Worm (Caenorhabditis elegans): Measurements from ENCODE around the gene pcdr-1.

pcdr-1 gene

DNA sequence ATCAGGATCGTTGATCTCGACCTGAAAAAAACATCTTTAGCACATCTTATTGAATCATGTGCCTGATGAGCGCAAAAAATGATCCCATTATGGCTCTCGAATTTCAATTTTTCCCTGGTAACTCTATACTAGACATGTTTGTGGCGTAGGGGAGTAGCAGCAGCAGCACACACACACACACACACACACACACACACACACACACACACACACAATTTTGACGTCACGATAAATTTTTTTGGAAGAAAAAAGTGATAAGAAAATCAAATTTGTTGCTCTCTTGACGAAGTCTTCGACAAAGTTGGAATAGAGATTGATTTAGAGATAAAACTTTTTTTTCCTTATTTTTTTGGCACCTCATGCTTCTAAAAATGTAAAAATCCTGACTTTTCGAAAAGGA is 36.9 kb upstream of the pcdr-1 start:
- peak; percentile 42 for TF ChIP-seq lin-14 (GFP tag; optimal IDR thresholded peaks at IDR 0.05)
- no peak for TF ChIP-seq jun-1 (tag; optimal IDR thresholded peaks at IDR 0.05)
- 0 out of 2 replicates have a peak, but pooled peaks have one; percentile 4 for TF ChIP-seq nhr-19 (GFP tag; conservative IDR thresholded peaks at IDR 0.05)
- peak; percentile 62 for TF ChIP-seq elt-2 (tag; optimal IDR thresholded peaks at IDR 0.05)
- TF ChIP-seq fkh-8 (tag; optimal IDR thresholded peaks at IDR 0.05) = peak; percentile 6
- peak; percentile 40 for TF ChIP-seq nhr-71 (tag; optimal IDR thresholded peaks at IDR 0.05)
- TF ChIP-seq tbx-2 (tag; optimal IDR thresholded peaks at IDR 0.05) = no peak
- TF ChIP-seq mdl-1 (tag; optimal IDR thresholded peaks at IDR 0.05) = no peak

- no peak for TF ChIP-seq nhr-11 (tag; optimal IDR thresholded peaks at IDR 0.05)
- no peak for TF ChIP-seq pqm-1 (tag; optimal IDR thresholded peaks at IDR 0.05)
- TF ChIP-seq nhr-90 (tag; optimal IDR thresholded peaks at IDR 0.05; ENCODE audit: poor library complexity) = no peak
- TF ChIP-seq sup-37 (GFP tag; optimal IDR thresholded peaks at IDR 0.05) = no peak
- no peak for TF ChIP-seq lin-14 (GFP tag; optimal IDR thresholded peaks at IDR 0.05)
- no peak for TF ChIP-seq lin-13 (GFP tag; optimal IDR thresholded peaks at IDR 0.05)
Observed at ce11 chrX:15630340-15630739, 36.2 kb upstream of the pcdr-1 start, which contains the start of gene K09E9.4. K09E9.4 (minus strand) TSS chrX:15630440.

ce11 chrX:15630790-15631204 is 35.8 kb upstream of the pcdr-1 start:
- TF ChIP-seq grh-1 (GFP tag; IDR thresholded peaks at IDR 0.05) = no peak
- no peak for TF ChIP-seq elt-3 (tag; optimal IDR thresholded peaks at IDR 0.05)
- TF ChIP-seq mep-1 (tag; optimal IDR thresholded peaks at IDR 0.05) = peak; percentile 44
- peak; percentile 2 to 25 for TF ChIP-seq lsy-2 (tag; optimal IDR thresholded peaks at IDR 0.05)
- TF ChIP-seq nhr-47 (tag; optimal IDR thresholded peaks at IDR 0.05) = peak; percentile 24
- no peak for TF ChIP-seq nhr-76 (tag; optimal IDR thresholded peaks at IDR 0.05)
- TF ChIP-seq rnt-1 (tag; optimal IDR thresholded peaks at IDR 0.05) = peak; percentile 43
- TF ChIP-seq mab-9 (GFP tag; IDR thresholded peaks at IDR 0.05) = no peak
- no peak for TF ChIP-seq mef-2 (tag; optimal IDR thresholded peaks at IDR 0.05)
- TF ChIP-seq aly-2 (tag; optimal IDR thresholded peaks at IDR 0.05) = no peak
- no peak for TF ChIP-seq nhr-77 (tag; optimal IDR thresholded peaks at IDR 0.05)
- no peak for TF ChIP-seq ceh-90 (tag; optimal IDR thresholded peaks at IDR 0.05)
- peak; percentile 81 for TF ChIP-seq lin-14 (GFP tag; optimal IDR thresholded peaks at IDR 0.05)
- TF ChIP-seq unc-98 (GFP tag; IDR thresholded peaks at IDR 0.05) = no peak
- no peak for TF ChIP-seq egl-13 (tag; optimal IDR thresholded peaks at IDR 0.05)
- no peak for TF ChIP-seq unc-30 (tag; optimal IDR thresholded peaks at IDR 0.05)
- TF ChIP-seq nhr-11 (tag; optimal IDR thresholded peaks at IDR 0.05) = no peak
- no peak for TF ChIP-seq efl-3 (GFP tag; optimal IDR thresholded peaks at IDR 0.05)
- TF ChIP-seq tbx-2 (tag; optimal IDR thresholded peaks at IDR 0.05) = peak; percentile 7
- TF ChIP-seq lin-15B (tag; optimal IDR thresholded peaks at IDR 0.05) = no peak
- TF ChIP-seq ceh-82 (tag; optimal IDR thresholded peaks at IDR 0.05) = peak in 2 of 3 experiments; percentile 45 to 69
- no peak for TF ChIP-seq sox-4 (tag; optimal IDR thresholded peaks at IDR 0.05)
- no peak for TF ChIP-seq nhr-84 (tag; optimal IDR thresholded peaks at IDR 0.05)
- TF ChIP-seq snu-23 (GFP tag; optimal IDR thresholded peaks at IDR 0.05) = peak; percentile 44
- no peak for TF ChIP-seq ceh-88 (GFP tag; IDR thresholded peaks at IDR 0.05)
- TF ChIP-seq fos-1 (tag; optimal IDR thresholded peaks at IDR 0.05) = no peak
- no peak for TF ChIP-seq nhr-90 (tag; optimal IDR thresholded peaks at IDR 0.05; ENCODE audit: poor library complexity)
- TF ChIP-seq ztf-11 (tag; optimal IDR thresholded peaks at IDR 0.05) = no peak
- peak; percentile 19 for TF ChIP-seq dsc-1 (tag; optimal IDR thresholded peaks at IDR 0.05)
- peak; percentile 7 for TF ChIP-seq xbp-1 (tag; optimal IDR thresholded peaks at IDR 0.05)
- no peak for TF ChIP-seq Y116A8C.19 (tag; optimal IDR thresholded peaks at IDR 0.05; ENCODE audit: borderline replicate concordance)
- TF ChIP-seq nhr-85 (tag) = no peak
- TF ChIP-seq swsn-7 (tag; optimal IDR thresholded peaks at IDR 0.05) = peak; percentile 6
- no peak for TF ChIP-seq C34B4.2 (tag; optimal IDR thresholded peaks at IDR 0.05)
- TF ChIP-seq blmp-1 (tag; optimal IDR thresholded peaks at IDR 0.05) = peak; percentile 79
- TF ChIP-seq ceh-63 (GFP tag; optimal IDR thresholded peaks at IDR 0.05) = no peak
- no peak for TF ChIP-seq vab-15 (tag; optimal IDR thresholded peaks at IDR 0.05)
- peak; percentile 12 for TF ChIP-seq skn-1 (tag; optimal IDR thresholded peaks at IDR 0.05)
- peak in 1 of 2 experiments; percentile 1 for TF ChIP-seq lin-35 (GFP tag; optimal IDR thresholded peaks at IDR 0.05)
- peak; percentile 27 for TF ChIP-seq fkh-8 (tag; optimal IDR thresholded peaks at IDR 0.05)
- no peak for TF ChIP-seq ces-1 (GFP tag; optimal IDR thresholded peaks at IDR 0.05)
